Fruit fly (Drosophila melanogaster) whole organism, prepupa: ENCODE data around the gene bou.

ENCODE experiments used
- Blimp-1 ChIP-seq: fragments of 200-800 bp; sonication (Bioruptor generic); optimal IDR thresholded peaks from 3 replicates; lab custom pipeline; 2017; ENCODE audit warnings: missing biosample characterization, missing genetic modification characterization, mild to moderate bottlenecking, moderate library complexity, missing genetic modification reagents
- CG10631 ChIP-seq: fragments of 200-800 bp; sonication (Bioruptor generic); optimal IDR thresholded peaks from 2 replicates; lab custom pipeline; 2016; ENCODE audit warnings: missing biosample characterization, missing genetic modification characterization
- CG10669 ChIP-seq: fragments of 200-800 bp; sonication (Bioruptor generic); optimal IDR thresholded peaks from 3 replicates; lab custom pipeline; 2018; ENCODE audit warnings: missing biosample characterization, mild to moderate bottlenecking, missing genetic modification characterization, moderate library complexity
- CG11762 ChIP-seq: fragments of 200-800 bp; sonication (Bioruptor generic); optimal IDR thresholded peaks from 3 replicates; lab custom pipeline; 2016; ENCODE audit warnings: missing biosample characterization, missing genetic modification characterization; ENCODE audit not compliant: insufficient read depth
- CG11902 ChIP-seq: fragments of 200-800 bp; sonication (Bioruptor generic); optimal IDR thresholded peaks from 3 replicates; lab custom pipeline; 2016; ENCODE audit warnings: missing biosample characterization, missing genetic modification characterization
- CG16779 ChIP-seq: fragments of 200-800 bp; sonication (Bioruptor generic); optimal IDR thresholded peaks from 3 replicates; lab custom pipeline; 2017; ENCODE audit warnings: missing biosample characterization, mild to moderate bottlenecking, missing genetic modification characterization
- CG31627 ChIP-seq: fragments of 200-800 bp; sonication (Bioruptor generic); optimal IDR thresholded peaks from 3 replicates; lab custom pipeline; 2016; ENCODE audit warnings: missing biosample characterization, missing genetic modification characterization
- CG32006 ChIP-seq: fragments of 200-800 bp; sonication (Bioruptor generic); optimal IDR thresholded peaks from 3 replicates; lab custom pipeline; 2017; ENCODE audit warnings: missing biosample characterization, mild to moderate bottlenecking, missing genetic modification characterization
- CG34406 ChIP-seq: fragments of 200-800 bp; sonication (Bioruptor generic); optimal IDR thresholded peaks from 3 replicates; lab custom pipeline; 2016; ENCODE audit warnings: missing biosample characterization, missing genetic modification characterization
- CG3919 ChIP-seq: fragments of 200-800 bp; sonication (Bioruptor generic); optimal IDR thresholded peaks from 3 replicates; lab custom pipeline; 2016; ENCODE audit warnings: missing biosample characterization, missing genetic modification characterization
- CG4318 ChIP-seq: fragments of 200-800 bp; sonication (Bioruptor generic); optimal IDR thresholded peaks from 3 replicates; lab custom pipeline; 2017; ENCODE audit warnings: missing biosample characterization, mild to moderate bottlenecking, missing genetic modification characterization
- CG6163 ChIP-seq: fragments of 200-800 bp; sonication (Bioruptor generic); IDR thresholded peaks from 3 replicates; pipeline ENCODE4 v1.3.6; 2022; ENCODE audit warnings: missing biosample characterization, missing genetic modification characterization
- CG6276 ChIP-seq: fragments of 200-800 bp; sonication (Bioruptor generic); optimal IDR thresholded peaks from 2 replicates; lab custom pipeline; 2017; ENCODE audit warnings: missing biosample characterization, mild to moderate bottlenecking, missing genetic modification characterization
- CG6792 ChIP-seq: fragments of 200-800 bp; sonication (Bioruptor generic); optimal IDR thresholded peaks from 3 replicates; lab custom pipeline; 2016; ENCODE audit warnings: missing biosample characterization, missing genetic modification characterization
- CG6808 ChIP-seq: fragments of 200-800 bp; sonication (Bioruptor generic); optimal IDR thresholded peaks from 3 replicates; lab custom pipeline; 2017; ENCODE audit warnings: missing biosample characterization, missing genetic modification characterization, mild to moderate bottlenecking, moderate library complexity, missing genetic modification reagents
- CG8119 ChIP-seq: fragments of 200-800 bp; sonication (Bioruptor generic); IDR thresholded peaks from 3 replicates; pipeline ENCODE4 v1.3.6; 2022; ENCODE audit warnings: missing biosample characterization, missing genetic modification characterization
- CG8319 ChIP-seq: fragments of 200-800 bp; sonication (Bioruptor generic); optimal IDR thresholded peaks from 3 replicates; lab custom pipeline; 2016; ENCODE audit warnings: missing biosample characterization, missing genetic modification characterization
- CG8632 ChIP-seq: fragments of 200-800 bp; sonication (Bioruptor generic); optimal IDR thresholded peaks from 3 replicates; lab custom pipeline; 2016; ENCODE audit warnings: missing biosample characterization, missing genetic modification characterization
- CG9139 ChIP-seq: fragments of 200-800 bp; sonication (Bioruptor generic); optimal IDR thresholded peaks from 3 replicates; lab custom pipeline; 2017; ENCODE audit warnings: missing biosample characterization, mild to moderate bottlenecking, missing genetic modification characterization
- Eip75B ChIP-seq: fragments of 200-800 bp; sonication (Bioruptor generic); optimal IDR thresholded peaks from 3 replicates; lab custom pipeline; 2016; ENCODE audit warnings: missing biosample characterization, missing genetic modification characterization
- Eip93F ChIP-seq: fragments of 200-800 bp; sonication (Bioruptor generic); optimal IDR thresholded peaks from 2 replicates; lab custom pipeline; 2016; ENCODE audit warnings: missing biosample characterization, mild to moderate bottlenecking, missing genetic modification characterization
- Ets21C ChIP-seq: fragments of 200-800 bp; sonication (Bioruptor generic); optimal IDR thresholded peaks from 3 replicates; lab custom pipeline; 2016; ENCODE audit warnings: missing biosample characterization, missing genetic modification characterization
- Ets96B ChIP-seq: fragments of 200-800 bp; optimal IDR thresholded peaks from 2 replicates; lab custom pipeline; 2019; ENCODE audit warnings: missing biosample characterization, mild to moderate bottlenecking, missing genetic modification characterization, moderate library complexity
- Gug ChIP-seq: fragments of 200-800 bp; sonication (Bioruptor generic); IDR thresholded peaks from 2 replicates; pipeline ENCODE4 v1.3.6; 2022; ENCODE audit warnings: missing biosample characterization, missing genetic modification characterization
- Hr38 ChIP-seq: sonication (Bioruptor generic); optimal IDR thresholded peaks from 2 replicates; lab custom pipeline; 2016; ENCODE audit warnings: missing biosample characterization, missing genetic modification characterization
- Hr4 ChIP-seq: fragments of 200-800 bp; sonication (Bioruptor generic); optimal IDR thresholded peaks from 3 replicates; lab custom pipeline; 2016; ENCODE audit warnings: missing biosample characterization, missing genetic modification characterization
- Lpt ChIP-seq: fragments of 200-800 bp; sonication (Bioruptor generic); optimal IDR thresholded peaks from 3 replicates; lab custom pipeline; 2016; ENCODE audit warnings: missing biosample characterization, missing genetic modification characterization
- Met ChIP-seq: fragments of 200-800 bp; sonication (Bioruptor generic); optimal IDR thresholded peaks from 3 replicates; lab custom pipeline; 2016; ENCODE audit warnings: missing biosample characterization, missing genetic modification characterization
- OdsH ChIP-seq: fragments of 200-800 bp; sonication (Bioruptor generic); optimal IDR thresholded peaks from 3 replicates; lab custom pipeline; 2016; ENCODE audit warnings: missing biosample characterization, missing genetic modification characterization
- Sox102F ChIP-seq: fragments of 200-800 bp; sonication (Bioruptor generic); optimal IDR thresholded peaks from 2 replicates; lab custom pipeline; 2016; ENCODE audit warnings: missing biosample characterization, mild to moderate bottlenecking, missing genetic modification characterization
- Sox14 ChIP-seq: fragments of 200-800 bp; sonication (Bioruptor generic); optimal IDR thresholded peaks from 3 replicates; lab custom pipeline; 2016; ENCODE audit warnings: missing biosample characterization, missing genetic modification characterization
- Sox15 ChIP-seq: fragments of 200-800 bp; sonication (Bioruptor generic); optimal IDR thresholded peaks from 3 replicates; lab custom pipeline; 2016; ENCODE audit warnings: missing biosample characterization, missing genetic modification characterization
- achi ChIP-seq: fragments of 200-800 bp; sonication (Bioruptor generic); optimal IDR thresholded peaks from 3 replicates; lab custom pipeline; 2016; ENCODE audit warnings: missing biosample characterization, missing genetic modification characterization
- acj6 ChIP-seq: fragments of 200-800 bp; sonication (Bioruptor generic); optimal IDR thresholded peaks from 3 replicates; lab custom pipeline; 2016; ENCODE audit warnings: missing biosample characterization, missing genetic modification characterization
- cyc ChIP-seq: fragments of 200-800 bp; sonication (Bioruptor generic); optimal IDR thresholded peaks from 3 replicates; lab custom pipeline; 2016; ENCODE audit warnings: missing biosample characterization, missing genetic modification characterization
- dac ChIP-seq: fragments of 200-800 bp; sonication (Bioruptor generic); optimal IDR thresholded peaks from 2 replicates; lab custom pipeline; 2017; ENCODE audit warnings: missing biosample characterization, mild to moderate bottlenecking, missing genetic modification characterization
- dsx ChIP-seq: fragments of 200-800 bp; optimal IDR thresholded peaks from 3 replicates; lab custom pipeline; 2019; ENCODE audit warnings: missing biosample characterization, mild to moderate bottlenecking, missing genetic modification characterization, moderate library complexity; ENCODE audit not compliant: poor library complexity, severe bottlenecking
- esn ChIP-seq: fragments of 200-800 bp; sonication (Bioruptor generic); optimal IDR thresholded peaks from 2 replicates; lab custom pipeline; 2016; ENCODE audit warnings: missing biosample characterization, mild to moderate bottlenecking, missing genetic modification characterization, moderate library complexity
- fd59A ChIP-seq: fragments of 200-800 bp; sonication (Bioruptor generic); optimal IDR thresholded peaks from 2 replicates; lab custom pipeline; 2017; ENCODE audit warnings: missing biosample characterization, mild to moderate bottlenecking, missing genetic modification characterization, missing genetic modification reagents
- fd85E ChIP-seq: fragments of 200-800 bp; sonication (Bioruptor generic); optimal IDR thresholded peaks from 3 replicates; lab custom pipeline; 2016; ENCODE audit warnings: missing biosample characterization, missing genetic modification characterization
- fkh ChIP-seq: fragments of 200-800 bp; sonication (Bioruptor generic); optimal IDR thresholded peaks from 3 replicates; lab custom pipeline; 2017; ENCODE audit warnings: missing biosample characterization, mild to moderate bottlenecking, missing genetic modification characterization, moderate library complexity
- lz ChIP-seq: fragments of 200-800 bp; sonication (Bioruptor generic); optimal IDR thresholded peaks from 3 replicates; lab custom pipeline; 2016; ENCODE audit warnings: missing biosample characterization, missing genetic modification characterization
- net ChIP-seq: fragments of 200-800 bp; sonication (Bioruptor generic); optimal IDR thresholded peaks from 3 replicates; lab custom pipeline; 2016; ENCODE audit warnings: missing biosample characterization, missing genetic modification characterization
- pdm3 ChIP-seq: fragments of 200-800 bp; sonication (Bioruptor generic); optimal IDR thresholded peaks from 3 replicates; lab custom pipeline; 2016; ENCODE audit warnings: missing biosample characterization, missing genetic modification characterization
- spab ChIP-seq: fragments of 200-800 bp; sonication (Bioruptor generic); optimal IDR thresholded peaks from 2 replicates; lab custom pipeline; 2017; ENCODE audit warnings: missing biosample characterization, mild to moderate bottlenecking, missing genetic modification characterization, missing genetic modification reagents
- svp ChIP-seq: fragments of 200-800 bp; sonication (Bioruptor generic); peaks from one replicate; lab custom pipeline; 2016; ENCODE audit warnings: missing biosample characterization, missing genetic modification characterization
- topi ChIP-seq: fragments of 200-800 bp; sonication (Bioruptor generic); optimal IDR thresholded peaks from 3 replicates; lab custom pipeline; 2016; ENCODE audit warnings: missing biosample characterization, missing genetic modification characterization
- vri ChIP-seq: fragments of 200-800 bp; sonication (Bioruptor generic); optimal IDR thresholded peaks from 3 replicates; lab custom pipeline; 2016; ENCODE audit warnings: missing biosample characterization, mild to moderate bottlenecking, missing genetic modification characterization

The bou gene

dm6 chrX:6993753-6994152 lies 7.5 kb downstream of the bou start (continued):
- TF ChIP-seq Ets21C (GFP tag; lab: Kevin White, UChicago) (peak; percentile 81), spab (no peak), OdsH (peak; percentile 62), lz (peak; percentile 78), CG9139 (GFP tag; lab: Kevin White, UChicago) (no peak), Sox15 (GFP tag; lab: Kevin White, UChicago) (peak; percentile 48), pdm3 (GFP tag; lab: Kevin White, UChicago) (peak; percentile 56), Met (GFP tag; lab: Kevin White, UChicago) (peak; percentile 84)

DNA sequence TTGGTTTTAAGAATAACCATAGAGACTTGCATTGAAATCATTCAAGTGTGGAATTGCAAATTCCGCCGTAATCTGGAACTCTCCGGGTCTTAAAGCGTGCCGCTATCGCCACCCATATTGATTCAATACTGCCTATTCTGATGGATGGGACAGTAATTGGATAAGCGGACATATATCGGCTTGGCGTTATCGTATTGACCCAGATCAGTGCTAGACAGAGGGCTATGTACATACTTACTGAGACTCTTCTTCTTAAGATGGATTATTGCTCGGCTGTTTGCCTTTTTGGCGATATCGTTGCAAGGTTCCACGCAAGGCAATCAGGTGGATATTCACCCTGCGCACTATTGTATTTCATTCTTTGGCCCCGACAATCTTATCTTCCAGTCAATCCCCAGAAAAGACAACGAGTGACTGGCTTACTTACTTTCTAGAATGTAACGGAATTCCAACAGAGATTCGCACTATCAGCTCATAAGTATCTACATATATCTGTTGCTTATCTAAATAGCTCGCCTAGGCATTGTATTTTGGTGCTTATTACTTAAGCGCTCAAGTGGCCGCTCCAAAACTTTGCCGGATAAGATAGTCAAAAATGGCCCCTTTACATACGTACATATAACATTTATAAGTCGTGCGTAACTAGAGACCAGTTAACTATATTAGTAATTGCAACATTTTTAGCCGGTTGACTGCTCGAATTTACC lies 8.3 kb downstream of the bou start:
- no peak for TF ChIP-seq fd59A (GFP tag; lab: Kevin White, UChicago)
- no peak for TF ChIP-seq CG32006 (GFP tag; lab: Kevin White, UChicago)
- peak; percentile 66 for TF ChIP-seq fkh (GFP tag; lab: Kevin White, UChicago)
- TF ChIP-seq CG6808 (GFP tag; lab: Kevin White, UChicago), result peak; percentile 41
- peak; percentile 31 for TF ChIP-seq CG8632
- TF ChIP-seq Lpt (GFP tag; lab: Kevin White, UChicago), result no peak
- TF ChIP-seq Gug (GFP tag; lab: Robert Waterston, UW), result no peak
- TF ChIP-seq Sox15 (GFP tag; lab: Kevin White, UChicago), result no peak
- no peak for TF ChIP-seq Hr4
- TF ChIP-seq Eip75B, result no peak
- no peak for TF ChIP-seq CG8319 (GFP tag; lab: Kevin White, UChicago)
- no peak for TF ChIP-seq CG11762 (GFP tag; lab: Kevin White, UChicago)
- TF ChIP-seq CG6792 (GFP tag; lab: Kevin White, UChicago), result peak; percentile 7
- TF ChIP-seq topi, result no peak
- TF ChIP-seq Ets21C (GFP tag; lab: Kevin White, UChicago), result no peak
- no peak for TF ChIP-seq CG8119
- TF ChIP-seq CG10669 (GFP tag; lab: Kevin White, UChicago), result peak; percentile 40
- no peak for TF ChIP-seq CG4318 (GFP tag; lab: Kevin White, UChicago)
- TF ChIP-seq Sox102F (GFP tag; lab: Kevin White, UChicago), result no peak
- no peak for TF ChIP-seq Eip93F (GFP tag; lab: Kevin White, UChicago)
- no peak for TF ChIP-seq Ets96B (tag; lab: Kevin White, UChicago)
- peak; percentile 51 for TF ChIP-seq svp (GFP tag; lab: Kevin White, UChicago)
- no peak for TF ChIP-seq cyc
- TF ChIP-seq dac (GFP tag; lab: Kevin White, UChicago), result no peak
- no peak for TF ChIP-seq dsx (GFP tag; lab: Kevin White, UChicago)
- no peak for TF ChIP-seq CG3919 (GFP tag; lab: Kevin White, UChicago)
- TF ChIP-seq fd85E, result no peak
- peak; percentile 19 for TF ChIP-seq pdm3 (GFP tag; lab: Kevin White, UChicago)
- TF ChIP-seq Hr38 (GFP tag; lab: Kevin White, UChicago), result no peak
- 0 out of 3 replicates have a peak, but pooled peaks have one; percentile 31 for TF ChIP-seq CG6163
- no peak for TF ChIP-seq CG31627 (GFP tag; lab: Kevin White, UChicago)
- TF ChIP-seq OdsH, result peak; percentile 7
- TF ChIP-seq CG11902 (GFP tag; lab: Kevin White, UChicago), result no peak
- no peak for TF ChIP-seq CG16779 (tag; lab: Kevin White, UChicago)
- peak; percentile 40 for TF ChIP-seq CG10631
- TF ChIP-seq CG34406 (GFP tag; lab: Kevin White, UChicago), result peak; percentile 10
- no peak for TF ChIP-seq lz
- no peak for TF ChIP-seq vri (GFP tag; lab: Kevin White, UChicago)
- no peak for TF ChIP-seq esn (GFP tag; lab: Kevin White, UChicago)
- TF ChIP-seq net, result no peak
- no peak for TF ChIP-seq Sox14
- no peak for TF ChIP-seq acj6 (GFP tag; lab: Kevin White, UChicago)
- peak; percentile 30 for TF ChIP-seq spab
- no peak for TF ChIP-seq achi (GFP tag; lab: Kevin White, UChicago)
- TF ChIP-seq Blimp-1, result no peak
- TF ChIP-seq CG6276 (GFP tag; lab: Kevin White, UChicago), result no peak
- TF ChIP-seq Met (GFP tag; lab: Kevin White, UChicago), result no peak
